Worm (Caenorhabditis elegans) whole organism, young adult: Measurements from ENCODE around the gene ifas-1.

ENCODE experiments used
- F37B4.10 ChIP-seq: fragments of 200-800 bp; sonication (Bioruptor generic); IDR thresholded peaks from 2 replicates; pipeline ENCODE4 v1.3.6; 2022; ENCODE audit warnings: missing genetic modification characterization, missing compliant biosample characterization
- F57C9.4 ChIP-seq: sonication (generic microtip); optimal IDR thresholded peaks from 2 replicates; lab custom pipeline; 2017; ENCODE audit warnings: mild to moderate bottlenecking, missing genetic modification characterization, missing compliant biosample characterization
- K12H6.12 ChIP-seq: fragments of 200-800 bp; sonication (Bioruptor generic); optimal IDR thresholded peaks from 2 replicates; lab custom pipeline; 2018; ENCODE audit warnings: mild to moderate bottlenecking, missing genetic modification characterization, missing compliant biosample characterization
- T07F8.4 ChIP-seq: sonication (generic microtip); optimal IDR thresholded peaks from 2 replicates; lab custom pipeline; 2016; ENCODE audit warnings: mild to moderate bottlenecking, missing genetic modification characterization, moderate library complexity, missing compliant biosample characterization
- Y67H2A.10 ChIP-seq: fragments of 200-800 bp; sonication (Bioruptor generic); conservative IDR thresholded peaks from 2 replicates; pipeline ENCODE4 v1.3.6; 2022; ENCODE audit warnings: missing genetic modification reagents, missing genetic modification characterization, missing compliant biosample characterization
- Y79H2A.3 ChIP-seq: fragments of 200-800 bp; sonication (Bioruptor generic); conservative IDR thresholded peaks from 2 replicates; pipeline ENCODE4 v1.3.6; 2022; ENCODE audit warnings: missing genetic modification reagents, missing genetic modification characterization, missing compliant biosample characterization
- ZK185.1 ChIP-seq: sonication (generic microtip); optimal IDR thresholded peaks from 2 replicates; lab custom pipeline; 2016; ENCODE audit warnings: mild to moderate bottlenecking, missing genetic modification characterization, missing compliant biosample characterization; ENCODE audit not compliant: poor library complexity, severe bottlenecking
- akir-1 ChIP-seq: fragments of 200-800 bp; sonication (Bioruptor generic); optimal IDR thresholded peaks from 2 replicates; lab custom pipeline; 2018; ENCODE audit warnings: mild to moderate bottlenecking, missing genetic modification characterization, moderate library complexity, missing compliant biosample characterization
- aptf-3 ChIP-seq: fragments of 200-800 bp; sonication (Bioruptor generic); IDR thresholded peaks from 2 replicates; pipeline ENCODE4 v1.3.6; 2022; ENCODE audit warnings: missing genetic modification characterization, missing compliant biosample characterization
- attf-5 ChIP-seq: fragments of 200-800 bp; sonication (Bioruptor generic); optimal IDR thresholded peaks from 2 replicates; lab custom pipeline; 2018; ENCODE audit warnings: mild to moderate bottlenecking, missing genetic modification characterization, missing compliant biosample characterization
- ceh-91 ChIP-seq: fragments of 200-800 bp; sonication (Bioruptor generic); IDR thresholded peaks from 2 replicates; pipeline ENCODE4 v1.3.6; 2022; ENCODE audit warnings: missing genetic modification reagents, missing genetic modification characterization, missing compliant biosample characterization
- dox-1 ChIP-seq: fragments of 200-800 bp; sonication (Bioruptor generic); IDR thresholded peaks from 2 replicates; pipeline ENCODE4 v1.3.6; 2022; ENCODE audit warnings: missing genetic modification reagents, missing genetic modification characterization, missing compliant biosample characterization
- dpl-1 ChIP-seq: fragments of 150-350 bp; optimal IDR thresholded peaks from 2 replicates; lab custom pipeline; 2014; ENCODE audit warnings: missing biosample characterization, missing genetic modification reagents, missing genetic modification characterization
- fkh-3 ChIP-seq: sonication (generic microtip); optimal IDR thresholded peaks from 2 replicates; lab custom pipeline; 2016; ENCODE audit warnings: mild to moderate bottlenecking, missing genetic modification characterization, missing compliant biosample characterization
- gei-17 ChIP-seq: fragments of 200-800 bp; sonication (Bioruptor generic); optimal IDR thresholded peaks from 2 replicates; lab custom pipeline; 2018; ENCODE audit warnings: mild to moderate bottlenecking, missing genetic modification characterization, missing compliant biosample characterization
- hlh-12 ChIP-seq: sonication (generic microtip); optimal IDR thresholded peaks from 2 replicates; lab custom pipeline; 2016; ENCODE audit warnings: missing genetic modification characterization, missing compliant biosample characterization
- hmg-20 ChIP-seq: fragments of 200-800 bp; sonication (Bioruptor generic); IDR thresholded peaks from 2 replicates; pipeline ENCODE4 v1.3.6; 2022; ENCODE audit warnings: missing genetic modification reagents, missing genetic modification characterization, missing compliant biosample characterization
- hrde-1 ChIP-seq: sonication (generic microtip); optimal IDR thresholded peaks from 2 replicates; lab custom pipeline; 2016; ENCODE audit warnings: missing genetic modification characterization, mild to moderate bottlenecking, missing compliant biosample characterization, moderate library complexity, missing genotype, missing genetic modification reagents, borderline replicate concordance
- hsf-1 ChIP-seq: fragments of 200-800 bp; sonication (Bioruptor generic); IDR thresholded peaks from 2 replicates; pipeline ENCODE4 v1.3.6; 2022; ENCODE audit warnings: missing genetic modification reagents, missing genetic modification characterization, missing compliant biosample characterization
- madf-10 ChIP-seq: sonication (generic microtip); optimal IDR thresholded peaks from 2 replicates; lab custom pipeline; 2016; ENCODE audit warnings: mild to moderate bottlenecking, missing genetic modification characterization, missing compliant biosample characterization
- nfyb-1 ChIP-seq: fragments of 200-800 bp; sonication (Bioruptor generic); IDR thresholded peaks from 2 replicates; pipeline ENCODE4 v1.3.6; 2022; ENCODE audit warnings: missing genetic modification reagents, missing genetic modification characterization, missing compliant biosample characterization
- nhr-120 ChIP-seq: fragments of 200-800 bp; sonication (Bioruptor generic); IDR thresholded peaks from 2 replicates; pipeline ENCODE4 v1.3.6; 2022; ENCODE audit warnings: missing genetic modification characterization, missing compliant biosample characterization
- nhr-27 ChIP-seq: fragments of 200-800 bp; sonication (Bioruptor generic); optimal IDR thresholded peaks from 2 replicates; lab custom pipeline; 2018; ENCODE audit warnings: mild to moderate bottlenecking, missing genetic modification characterization, moderate library complexity, missing compliant biosample characterization
- nhr-80 ChIP-seq: sonication (generic microtip); optimal IDR thresholded peaks from 2 replicates; lab custom pipeline; 2016; ENCODE audit warnings: missing genetic modification characterization, missing compliant biosample characterization
- repo-1 ChIP-seq: sonication (generic microtip); optimal IDR thresholded peaks from 2 replicates; lab custom pipeline; 2017; ENCODE audit warnings: mild to moderate bottlenecking, missing genetic modification characterization, missing compliant biosample characterization
- snpc-1.3 ChIP-seq: sonication (generic microtip); optimal IDR thresholded peaks from 2 replicates; lab custom pipeline; 2017; ENCODE audit warnings: missing genetic modification characterization, mild to moderate bottlenecking, missing compliant biosample characterization, antibody characterized with exemption, moderate library complexity, missing genotype, missing genetic modification reagents; ENCODE audit not compliant: insufficient read depth
- snpc-3.4 ChIP-seq: sonication (generic microtip); optimal IDR thresholded peaks from 2 replicates; lab custom pipeline; 2017; ENCODE audit warnings: missing genetic modification characterization, mild to moderate bottlenecking, missing compliant biosample characterization, antibody characterized with exemption, moderate library complexity, missing genotype, missing genetic modification reagents
- unc-130 ChIP-seq: sonication (generic microtip); optimal IDR thresholded peaks from 2 replicates; lab custom pipeline; 2016; ENCODE audit warnings: missing genetic modification reagents, missing genetic modification characterization, missing compliant biosample characterization
- ztf-18 ChIP-seq: sonication (generic microtip); optimal IDR thresholded peaks from 2 replicates; lab custom pipeline; 2016; ENCODE audit warnings: missing genotype, mild to moderate bottlenecking, missing genetic modification characterization, missing compliant biosample characterization
- ztf-22 ChIP-seq: fragments of 200-800 bp; sonication (Bioruptor generic); optimal IDR thresholded peaks from 2 replicates; lab custom pipeline; 2018; ENCODE audit warnings: mild to moderate bottlenecking, missing genetic modification characterization, moderate library complexity, missing compliant biosample characterization
- ztf-28 ChIP-seq: fragments of 200-800 bp; sonication (Bioruptor generic); IDR thresholded peaks from 2 replicates; pipeline ENCODE4 v1.3.6; 2022; ENCODE audit warnings: missing genetic modification reagents, missing genetic modification characterization, missing compliant biosample characterization

The ifas-1 gene

ce11 chrII:3641197-3641596, 47.3 kb downstream of the ifas-1 start, which contains the start of gene M151.1:
M151.1 (plus strand) TSS chrII:3641497.
- TF ChIP-seq ztf-28 (GFP tag; lab: Robert Waterston, UW) (no peak), nhr-120 (GFP tag; lab: Robert Waterston, UW) (no peak), hlh-12 (no peak), hrde-1 (tag; lab: Kevin White, UChicago) (no peak), T07F8.4 (tag; lab: Kevin White, UChicago) (no peak), akir-1 (GFP tag; lab: Kevin White, UChicago) (no peak), gei-17 (GFP tag; lab: Kevin White, UChicago) (no peak), ztf-18 (tag; lab: Kevin White, UChicago) (no peak), Y79H2A.3 (GFP tag; lab: Robert Waterston, UW) (no peak), aptf-3 (GFP tag; lab: Robert Waterston, UW) (no peak), nhr-27 (no peak), F57C9.4 (no peak), snpc-3.4 (no peak), snpc-1.3 (no peak), madf-10 (tag; lab: Kevin White, UChicago) (no peak), F37B4.10 (GFP tag; lab: Robert Waterston, UW) (no peak), K12H6.12 (no peak), hmg-20 (GFP tag; lab: Robert Waterston, UW) (no peak), ZK185.1 (tag; lab: Kevin White, UChicago) (no peak), dpl-1 (GFP tag; lab: Kevin White, UChicago) (no peak)

DNA sequence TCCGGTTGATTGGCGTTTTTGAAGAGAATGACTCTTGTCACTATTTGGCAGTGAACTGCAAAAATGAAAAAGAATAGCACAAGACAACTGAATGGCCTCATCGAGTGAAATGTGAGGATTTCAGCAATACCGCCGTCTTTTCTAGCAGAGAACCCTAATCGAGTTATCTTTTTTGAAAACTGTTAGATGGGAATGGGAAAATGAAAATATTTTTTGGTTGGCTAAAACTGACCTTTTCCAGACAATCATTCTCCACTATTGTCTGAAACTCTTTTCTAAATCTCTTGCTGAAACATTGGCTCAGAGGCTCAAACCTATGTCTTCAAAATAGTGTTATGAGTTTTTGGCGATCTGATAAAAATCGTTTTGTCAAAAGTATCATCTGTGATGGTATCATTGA, 48.3 kb downstream of the ifas-1 start, which contains the start of gene M151.10:
TSS of gene M151.10 (minus strand) at position 101 of the 400 bp plus-strand sequence.
- TF ChIP-seq ztf-18 (tag; lab: Kevin White, UChicago) (no peak), dox-1 (GFP tag; lab: Robert Waterston, UW) (no peak), ztf-22 (GFP tag; lab: Kevin White, UChicago) (no peak), hsf-1 (GFP tag; lab: Robert Waterston, UW) (no peak), nfyb-1 (GFP tag; lab: Robert Waterston, UW) (no peak), Y67H2A.10 (no peak), repo-1 (tag; lab: Kevin White, UChicago) (no peak)

DNA sequence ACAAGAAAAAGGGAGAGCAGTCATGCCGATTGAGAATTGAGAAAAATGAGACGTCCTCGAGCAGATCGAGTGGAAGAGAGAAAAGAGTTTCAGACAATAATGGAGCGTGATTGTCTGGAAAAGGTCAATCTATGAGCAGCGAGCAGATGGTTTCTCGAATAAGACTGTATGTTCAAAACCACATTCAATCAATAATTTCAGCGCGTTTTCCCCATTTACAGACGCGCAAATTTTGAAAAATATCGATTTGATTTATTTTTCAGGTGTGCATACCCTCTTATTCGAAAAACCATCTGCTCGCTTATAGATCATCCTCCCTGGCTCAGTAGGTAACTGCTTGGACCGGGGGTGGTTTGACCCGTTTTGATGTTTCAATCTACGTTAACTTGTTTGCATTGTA, 49.3 kb downstream of the ifas-1 start, which contains the start of gene fbxb-31:
TSS of gene fbxb-31 (minus strand) at position 101 of the 400 bp plus-strand sequence.
- TF ChIP-seq fkh-3 (tag; lab: Kevin White, UChicago): no peak
- TF ChIP-seq ztf-18 (tag; lab: Kevin White, UChicago): no peak
- no peak for TF ChIP-seq nhr-120 (GFP tag; lab: Robert Waterston, UW)
- no peak for TF ChIP-seq akir-1 (GFP tag; lab: Kevin White, UChicago)
- TF ChIP-seq attf-5 (GFP tag; lab: Kevin White, UChicago): no peak
- no peak for TF ChIP-seq ceh-91 (GFP tag; lab: Robert Waterston, UW)
- TF ChIP-seq nhr-80 (tag; lab: Kevin White, UChicago): no peak
- TF ChIP-seq repo-1 (tag; lab: Kevin White, UChicago): no peak
- TF ChIP-seq unc-130 (GFP tag; lab: Kevin White, UChicago): no peak
